Fruit fly (Drosophila melanogaster): ENCODE measurements around the gene CG34150.

DNA sequence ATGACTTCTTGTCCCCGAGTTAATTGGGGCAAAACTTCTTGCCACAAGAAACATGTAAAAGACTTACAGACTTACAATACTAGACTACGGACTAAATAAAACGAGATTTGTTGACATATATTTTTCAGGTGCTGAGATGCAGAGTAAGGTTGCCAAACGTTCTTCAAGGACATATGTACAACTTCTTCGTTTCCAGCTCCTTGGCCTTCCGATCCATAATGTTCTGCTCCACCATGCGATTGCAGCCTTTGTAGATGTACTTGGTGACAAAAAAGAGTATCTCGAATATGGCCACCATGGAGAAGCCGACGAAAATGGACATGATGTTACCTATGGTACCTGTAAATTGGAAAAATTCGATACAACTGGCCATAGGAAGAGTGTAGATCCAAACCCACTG, 43.4 kb downstream of the CG34150 start, which contains the start of gene CAH4:
- TF ChIP-seq h (GFP tag; optimal IDR thresholded peaks at IDR 0.05): no peak
- TF ChIP-seq Myc (optimal IDR thresholded peaks at IDR 0.05): no peak
- no peak for TF ChIP-seq fru (GFP tag; optimal IDR thresholded peaks at IDR 0.05)
- no peak for TF ChIP-seq dl (GFP tag; optimal IDR thresholded peaks at IDR 0.05; ENCODE audit: insufficient read depth in 1 of 2, partially characterized antibody in 2 of 2)
- TF ChIP-seq Hnf4 (GFP tag; optimal IDR thresholded peaks at IDR 0.05): no peak
